Fruit fly (Drosophila melanogaster): Measurements from ENCODE around the gene Pgcl.

dm6 chrX:395746-396145, 41.5 kb downstream of the Pgcl start, which contains the start of gene sc:
- TF ChIP-seq h (optimal IDR thresholded peaks at IDR 0.05) = no peak
- no peak for TF ChIP-seq psq (optimal IDR thresholded peaks at IDR 0.05)
- TF ChIP-seq insv (optimal IDR thresholded peaks at IDR 0.05) = no peak

All from Kc167 (cell line).